Worm (Caenorhabditis elegans): ENCODE results near the gene lact-9.

lact-9 gene

DNA sequence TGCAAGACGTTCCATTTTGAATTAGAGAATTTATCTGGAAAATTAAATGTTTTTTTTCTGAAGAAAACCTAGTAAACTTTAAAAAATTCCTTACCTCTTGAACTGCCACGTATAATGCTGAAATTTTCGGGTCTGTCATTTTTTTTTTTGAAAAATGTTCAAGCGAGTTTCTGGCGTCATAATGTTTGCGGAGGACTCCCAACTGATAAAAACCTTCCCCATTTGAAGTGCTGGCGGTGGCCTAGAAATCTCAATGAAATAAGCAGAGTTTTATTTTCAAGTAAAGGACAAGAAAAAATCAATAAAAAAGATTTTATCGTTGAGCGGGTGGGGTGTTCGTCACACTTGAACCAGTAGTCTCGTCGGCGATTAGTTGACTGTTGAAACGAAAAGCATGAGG, 1.2 kb upstream of the lact-9 start, which contains the start of gene icap-1:
Gene icap-1, minus strand, starts transcription at position 272 of the 400 bp plus-strand sequence.
- TF ChIP-seq lsy-2 (tag; optimal IDR thresholded peaks at IDR 0.05) (peak in 1 of 2 experiments; percentile 47), dve-1 (tag; optimal IDR thresholded peaks at IDR 0.05; ENCODE audit: insufficient read depth) (peak; percentile 64), F37D6.2 (tag; optimal IDR thresholded peaks at IDR 0.05) (no peak), mes-2 (tag; optimal IDR thresholded peaks at IDR 0.05; ENCODE audit: poor library complexity, severe bottlenecking) (peak; percentile 59), ztf-7 (tag; optimal IDR thresholded peaks at IDR 0.05) (peak; percentile 50), mxl-3 (GFP tag; optimal IDR thresholded peaks at IDR 0.05) (no peak), pqm-1 (tag; optimal IDR thresholded peaks at IDR 0.05) (peak; percentile 68), daf-16 (GFP tag; optimal IDR thresholded peaks at IDR 0.05) (no peak), daf-16 (tag; optimal IDR thresholded peaks at IDR 0.05) (peak; percentile 41), mdl-1 (tag; optimal IDR thresholded peaks at IDR 0.05) (no peak), fos-1 (tag; optimal IDR thresholded peaks at IDR 0.05) (no peak), nhr-6 (tag; optimal IDR thresholded peaks at IDR 0.05) (no peak), mep-1 (tag; optimal IDR thresholded peaks at IDR 0.05) (peak; percentile 15)

DNA sequence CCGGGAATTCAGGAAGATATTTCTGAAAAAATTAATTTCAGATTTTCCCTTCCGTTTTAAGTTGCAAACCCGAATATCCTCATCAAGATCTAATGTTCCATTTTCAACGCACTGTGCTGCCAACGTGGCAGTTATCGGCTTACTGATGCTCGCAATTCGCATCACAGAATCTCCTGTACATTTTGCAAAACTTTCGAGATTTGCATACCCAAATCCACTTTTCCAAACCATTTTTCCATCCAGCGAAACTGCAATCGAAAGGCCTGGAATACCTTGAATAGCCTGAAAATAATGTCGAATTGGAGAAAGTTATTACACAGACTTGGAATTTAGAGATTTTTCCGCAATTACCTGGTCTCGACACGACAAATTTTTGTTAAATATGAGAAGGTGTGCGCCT, 671 bp downstream of the lact-9 start:
- TF ChIP-seq aha-1 (tag) (peak; percentile 90), mdt-29 (GFP tag; IDR thresholded peaks at IDR 0.05) (no peak)

DNA sequence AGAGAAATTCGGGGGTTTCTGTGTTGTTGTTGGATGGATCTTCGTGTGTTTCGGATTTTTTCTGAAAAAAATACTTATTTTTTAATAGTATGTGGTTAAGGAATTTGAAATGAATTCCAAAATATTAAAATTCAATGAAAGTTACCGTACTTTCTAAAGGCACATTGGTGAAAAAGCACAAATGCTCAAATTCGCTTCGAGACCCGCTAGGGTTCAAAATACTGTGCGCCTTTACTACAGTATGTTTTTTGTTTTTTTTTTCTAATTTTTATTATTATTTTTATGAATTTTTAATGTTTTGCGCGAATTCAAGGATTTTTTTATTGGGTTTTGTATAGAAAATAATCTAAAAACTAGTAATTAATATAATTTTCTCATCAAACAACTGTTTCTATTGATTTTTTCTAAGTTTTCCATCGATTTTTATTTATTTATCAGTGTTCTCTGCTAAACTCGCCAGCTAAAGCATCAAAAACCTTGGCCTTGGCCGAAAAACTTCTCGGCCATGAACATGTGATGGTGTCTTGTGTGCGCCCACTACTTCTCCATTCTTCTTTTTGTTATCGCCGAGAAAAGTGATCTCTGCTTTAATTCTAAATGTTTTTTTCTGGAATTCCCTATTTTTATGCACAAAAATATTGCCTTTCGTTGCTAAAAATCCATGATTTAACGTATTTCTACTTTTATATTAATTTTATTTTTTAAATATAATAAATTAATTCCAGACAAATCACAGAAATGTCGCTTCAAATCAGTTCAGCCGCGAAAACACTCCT, 2.0 kb downstream of the lact-9 start, which contains the start of gene iscu-1:
Gene iscu-1, plus strand, starts transcription at position 726 of the 776 bp plus-strand sequence.
- 0 out of 2 replicates have a peak, but pooled peaks have one; percentile 13 for TF ChIP-seq lin-38 (GFP tag; IDR thresholded peaks at IDR 0.05)
- no peak for TF ChIP-seq dmd-9 (GFP tag; IDR thresholded peaks at IDR 0.05)
- peak in 1 of 2 experiments; percentile 80 for TF ChIP-seq lsy-2 (tag; optimal IDR thresholded peaks at IDR 0.05)
- TF ChIP-seq mes-2 (tag; optimal IDR thresholded peaks at IDR 0.05; ENCODE audit: poor library complexity, severe bottlenecking) = peak; percentile 93
- TF ChIP-seq daf-16 (GFP tag; optimal IDR thresholded peaks at IDR 0.05) = no peak
- TF ChIP-seq daf-16 (tag; optimal IDR thresholded peaks at IDR 0.05) = peak; percentile 77
- TF ChIP-seq R02D3.7 (tag; optimal IDR thresholded peaks at IDR 0.05) = no peak
- TF ChIP-seq ctbp-1 (GFP tag; IDR thresholded peaks at IDR 0.05) = no peak
- TF ChIP-seq dmd-6 (GFP tag; IDR thresholded peaks at IDR 0.05) = peak; percentile 16; the same call in 1 of the 2 replicates
- no peak for TF ChIP-seq lin-29 (GFP tag; IDR thresholded peaks at IDR 0.05)
- peak in 1 of 2 experiments; percentile 72 for TF ChIP-seq hif-1 (tag; optimal IDR thresholded peaks at IDR 0.05)
- TF ChIP-seq snpc-1.2 (GFP tag; IDR thresholded peaks at IDR 0.05) = peak; percentile 88
- no peak for TF ChIP-seq ceh-62 (tag; optimal IDR thresholded peaks at IDR 0.05)
- no peak for TF ChIP-seq cey-2 (tag; optimal IDR thresholded peaks at IDR 0.05; ENCODE audit: borderline replicate concordance, insufficient read depth)
- TF ChIP-seq unc-39 (tag; optimal IDR thresholded peaks at IDR 0.05) = no peak
- peak; percentile 65; the same call in 1 of the 2 replicates for TF ChIP-seq daf-19 (GFP tag; conservative IDR thresholded peaks at IDR 0.05)
- no peak for TF ChIP-seq daf-12 (tag; optimal IDR thresholded peaks at IDR 0.05)
- peak; percentile 44 for TF ChIP-seq nhr-6 (tag; optimal IDR thresholded peaks at IDR 0.05)
- peak; percentile 16 for TF ChIP-seq pqm-1 (tag; optimal IDR thresholded peaks at IDR 0.05)
- no peak for TF ChIP-seq tra-1 (GFP tag; IDR thresholded peaks at IDR 0.05)
- no peak for TF ChIP-seq fkh-10 (GFP tag; optimal IDR thresholded peaks at IDR 0.05)
- no peak for TF ChIP-seq set-16 (GFP tag; IDR thresholded peaks at IDR 0.05)
- peak; percentile 44 for TF ChIP-seq hlh-11 (tag; optimal IDR thresholded peaks at IDR 0.05)
- TF ChIP-seq Y5F2A.4 (GFP tag; optimal IDR thresholded peaks at IDR 0.05) = no peak
- TF ChIP-seq F44E2.7 (GFP tag; IDR thresholded peaks at IDR 0.05) = no peak
- no peak for TF ChIP-seq lim-7 (GFP tag; IDR thresholded peaks at IDR 0.05)
- TF ChIP-seq nhr-76 (tag; optimal IDR thresholded peaks at IDR 0.05) = no peak
- no peak for TF ChIP-seq rbr-2 (tag; optimal IDR thresholded peaks at IDR 0.05)
- TF ChIP-seq pha-4 (GFP tag; IDR thresholded peaks at IDR 0.05) = no peak
- TF ChIP-seq pha-4 (tag; optimal IDR thresholded peaks at IDR 0.05) = no peak
- peak; percentile 75 for TF ChIP-seq T20F7.1 (GFP tag; optimal IDR thresholded peaks at IDR 0.05)
- peak; percentile 70 for TF ChIP-seq mep-1 (tag; optimal IDR thresholded peaks at IDR 0.05)
- TF ChIP-seq hlh-30 (tag; optimal IDR thresholded peaks at IDR 0.05; ENCODE audit: insufficient read depth) = peak; percentile 96
- TF ChIP-seq F37D6.2 (tag; optimal IDR thresholded peaks at IDR 0.05) = no peak
- TF ChIP-seq F26F4.8 (GFP tag; conservative IDR thresholded peaks at IDR 0.05) = no peak
- no peak for TF ChIP-seq nhr-102 (tag; optimal IDR thresholded peaks at IDR 0.05)
- TF ChIP-seq zfp-2 (tag; optimal IDR thresholded peaks at IDR 0.05) = no peak
- TF ChIP-seq jun-1 (tag; optimal IDR thresholded peaks at IDR 0.05) = no peak
